Fruit fly (Drosophila melanogaster) whole organism, prepupa: ENCODE measurements around the gene CG1304.

ENCODE experiments used
- Blimp-1 ChIP-seq: fragments of 200-800 bp; sonication (Bioruptor generic); optimal IDR thresholded peaks from 3 replicates; lab custom pipeline; 2017; ENCODE audit warnings: missing biosample characterization, missing genetic modification characterization, mild to moderate bottlenecking, moderate library complexity, missing genetic modification reagents
- CG11294 ChIP-seq: fragments of 200-800 bp; sonication (Bioruptor generic); IDR thresholded peaks from 2 replicates; pipeline ENCODE4 v1.3.6; 2022; ENCODE audit warnings: missing biosample characterization, missing genetic modification characterization
- CG11762 ChIP-seq: fragments of 200-800 bp; sonication (Bioruptor generic); optimal IDR thresholded peaks from 3 replicates; lab custom pipeline; 2016; ENCODE audit warnings: missing biosample characterization, missing genetic modification characterization; ENCODE audit not compliant: insufficient read depth
- CG11902 ChIP-seq: fragments of 200-800 bp; sonication (Bioruptor generic); optimal IDR thresholded peaks from 3 replicates; lab custom pipeline; 2016; ENCODE audit warnings: missing biosample characterization, missing genetic modification characterization
- CG15336 ChIP-seq: fragments of 200-800 bp; sonication (Bioruptor generic); IDR thresholded peaks from 2 replicates; pipeline ENCODE4 v1.3.6; 2022; ENCODE audit warnings: missing biosample characterization, missing genetic modification characterization
- CG3032 ChIP-seq: fragments of 200-800 bp; optimal IDR thresholded peaks from 2 replicates; lab custom pipeline; 2019; ENCODE audit warnings: missing biosample characterization, mild to moderate bottlenecking, missing genetic modification characterization, moderate library complexity
- CG31627 ChIP-seq: fragments of 200-800 bp; sonication (Bioruptor generic); optimal IDR thresholded peaks from 3 replicates; lab custom pipeline; 2016; ENCODE audit warnings: missing biosample characterization, missing genetic modification characterization
- CG32006 ChIP-seq: fragments of 200-800 bp; sonication (Bioruptor generic); optimal IDR thresholded peaks from 3 replicates; lab custom pipeline; 2017; ENCODE audit warnings: missing biosample characterization, mild to moderate bottlenecking, missing genetic modification characterization
- CG4318 ChIP-seq: fragments of 200-800 bp; sonication (Bioruptor generic); optimal IDR thresholded peaks from 3 replicates; lab custom pipeline; 2017; ENCODE audit warnings: missing biosample characterization, mild to moderate bottlenecking, missing genetic modification characterization
- CG6163 ChIP-seq: fragments of 200-800 bp; sonication (Bioruptor generic); IDR thresholded peaks from 3 replicates; pipeline ENCODE4 v1.3.6; 2022; ENCODE audit warnings: missing biosample characterization, missing genetic modification characterization
- CG8119 ChIP-seq: fragments of 200-800 bp; sonication (Bioruptor generic); IDR thresholded peaks from 3 replicates; pipeline ENCODE4 v1.3.6; 2022; ENCODE audit warnings: missing biosample characterization, missing genetic modification characterization
- CG8319 ChIP-seq: fragments of 200-800 bp; sonication (Bioruptor generic); optimal IDR thresholded peaks from 3 replicates; lab custom pipeline; 2016; ENCODE audit warnings: missing biosample characterization, missing genetic modification characterization
- CG8632 ChIP-seq: fragments of 200-800 bp; sonication (Bioruptor generic); optimal IDR thresholded peaks from 3 replicates; lab custom pipeline; 2016; ENCODE audit warnings: missing biosample characterization, missing genetic modification characterization
- CG9139 ChIP-seq: fragments of 200-800 bp; sonication (Bioruptor generic); optimal IDR thresholded peaks from 3 replicates; lab custom pipeline; 2017; ENCODE audit warnings: missing biosample characterization, mild to moderate bottlenecking, missing genetic modification characterization
- Eip78C ChIP-seq: fragments of 200-800 bp; sonication (Bioruptor generic); peaks from one replicate; lab custom pipeline; 2016; ENCODE audit warnings: missing biosample characterization, missing genetic modification characterization
- Ets21C ChIP-seq: fragments of 200-800 bp; sonication (Bioruptor generic); optimal IDR thresholded peaks from 3 replicates; lab custom pipeline; 2016; ENCODE audit warnings: missing biosample characterization, missing genetic modification characterization
- Ets96B ChIP-seq: fragments of 200-800 bp; optimal IDR thresholded peaks from 2 replicates; lab custom pipeline; 2019; ENCODE audit warnings: missing biosample characterization, mild to moderate bottlenecking, missing genetic modification characterization, moderate library complexity
- Hr38 ChIP-seq: sonication (Bioruptor generic); optimal IDR thresholded peaks from 2 replicates; lab custom pipeline; 2016; ENCODE audit warnings: missing biosample characterization, missing genetic modification characterization
- Hr4 ChIP-seq: fragments of 200-800 bp; sonication (Bioruptor generic); optimal IDR thresholded peaks from 3 replicates; lab custom pipeline; 2016; ENCODE audit warnings: missing biosample characterization, missing genetic modification characterization
- Lpt ChIP-seq: fragments of 200-800 bp; sonication (Bioruptor generic); optimal IDR thresholded peaks from 3 replicates; lab custom pipeline; 2016; ENCODE audit warnings: missing biosample characterization, missing genetic modification characterization
- Met ChIP-seq: fragments of 200-800 bp; sonication (Bioruptor generic); optimal IDR thresholded peaks from 3 replicates; lab custom pipeline; 2016; ENCODE audit warnings: missing biosample characterization, missing genetic modification characterization
- OdsH ChIP-seq: fragments of 200-800 bp; sonication (Bioruptor generic); optimal IDR thresholded peaks from 3 replicates; lab custom pipeline; 2016; ENCODE audit warnings: missing biosample characterization, missing genetic modification characterization
- Sox102F ChIP-seq: fragments of 200-800 bp; sonication (Bioruptor generic); optimal IDR thresholded peaks from 2 replicates; lab custom pipeline; 2016; ENCODE audit warnings: missing biosample characterization, mild to moderate bottlenecking, missing genetic modification characterization
- achi ChIP-seq: fragments of 200-800 bp; sonication (Bioruptor generic); optimal IDR thresholded peaks from 3 replicates; lab custom pipeline; 2016; ENCODE audit warnings: missing biosample characterization, missing genetic modification characterization
- acj6 ChIP-seq: fragments of 200-800 bp; sonication (Bioruptor generic); optimal IDR thresholded peaks from 3 replicates; lab custom pipeline; 2016; ENCODE audit warnings: missing biosample characterization, missing genetic modification characterization
- dac ChIP-seq: fragments of 200-800 bp; sonication (Bioruptor generic); optimal IDR thresholded peaks from 2 replicates; lab custom pipeline; 2017; ENCODE audit warnings: missing biosample characterization, mild to moderate bottlenecking, missing genetic modification characterization
- dsx ChIP-seq: fragments of 200-800 bp; optimal IDR thresholded peaks from 3 replicates; lab custom pipeline; 2019; ENCODE audit warnings: missing biosample characterization, mild to moderate bottlenecking, missing genetic modification characterization, moderate library complexity; ENCODE audit not compliant: poor library complexity, severe bottlenecking
- eg ChIP-seq: fragments of 200-800 bp; sonication (Bioruptor generic); IDR thresholded peaks from 3 replicates; pipeline ENCODE4 v1.3.6; 2022; ENCODE audit warnings: missing biosample characterization, missing genetic modification characterization
- esn ChIP-seq: fragments of 200-800 bp; sonication (Bioruptor generic); optimal IDR thresholded peaks from 2 replicates; lab custom pipeline; 2016; ENCODE audit warnings: missing biosample characterization, mild to moderate bottlenecking, missing genetic modification characterization, moderate library complexity
- fd85E ChIP-seq: fragments of 200-800 bp; sonication (Bioruptor generic); optimal IDR thresholded peaks from 3 replicates; lab custom pipeline; 2016; ENCODE audit warnings: missing biosample characterization, missing genetic modification characterization
- fkh ChIP-seq: fragments of 200-800 bp; sonication (Bioruptor generic); optimal IDR thresholded peaks from 3 replicates; lab custom pipeline; 2017; ENCODE audit warnings: missing biosample characterization, mild to moderate bottlenecking, missing genetic modification characterization, moderate library complexity
- lz ChIP-seq: fragments of 200-800 bp; sonication (Bioruptor generic); optimal IDR thresholded peaks from 3 replicates; lab custom pipeline; 2016; ENCODE audit warnings: missing biosample characterization, missing genetic modification characterization
- net ChIP-seq: fragments of 200-800 bp; sonication (Bioruptor generic); optimal IDR thresholded peaks from 3 replicates; lab custom pipeline; 2016; ENCODE audit warnings: missing biosample characterization, missing genetic modification characterization
- salr ChIP-seq, 2 experiments: fragments of 200-800 bp; sonication (Bioruptor generic); optimal IDR thresholded peaks; 3 replicates each; lab custom pipeline; 2016 to 2018; ENCODE audit warnings: missing biosample characterization in 2 of 2, missing genetic modification characterization in 2 of 2, mild to moderate bottlenecking in 1 of 2
- svp ChIP-seq: fragments of 200-800 bp; sonication (Bioruptor generic); peaks from one replicate; lab custom pipeline; 2016; ENCODE audit warnings: missing biosample characterization, missing genetic modification characterization
- topi ChIP-seq: fragments of 200-800 bp; sonication (Bioruptor generic); optimal IDR thresholded peaks from 3 replicates; lab custom pipeline; 2016; ENCODE audit warnings: missing biosample characterization, missing genetic modification characterization
- vri ChIP-seq: fragments of 200-800 bp; sonication (Bioruptor generic); optimal IDR thresholded peaks from 3 replicates; lab custom pipeline; 2016; ENCODE audit warnings: missing biosample characterization, mild to moderate bottlenecking, missing genetic modification characterization

The CG1304 gene

DNA sequence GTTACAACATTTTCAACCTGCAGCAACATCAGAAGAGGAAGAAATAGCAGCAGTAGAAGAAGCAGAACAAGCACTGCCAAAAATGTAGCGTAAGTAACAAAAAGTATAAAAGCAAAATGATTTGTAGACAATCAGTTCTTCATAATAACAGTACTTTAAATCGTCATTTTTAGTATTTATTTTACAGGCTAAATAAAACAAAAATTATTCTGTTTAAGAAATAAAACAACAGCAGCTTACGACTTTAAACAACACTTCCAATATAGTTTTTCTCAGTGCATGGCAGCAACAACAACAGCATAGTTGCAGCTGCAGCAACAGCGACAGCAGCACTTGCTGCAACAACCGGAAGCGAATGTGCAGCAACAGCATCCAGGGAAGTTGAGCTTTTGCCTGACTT is 45.3 kb upstream of the CG1304 start (continued):
- TF ChIP-seq lz (GFP tag; lab: Kevin White, UChicago) (no peak), Ets96B (tag; lab: Kevin White, UChicago) (peak; percentile 30), eg (GFP tag; lab: Robert Waterston, UW) (no peak), CG32006 (GFP tag; lab: Kevin White, UChicago) (peak; percentile 57), esn (GFP tag; lab: Kevin White, UChicago) (no peak), net (GFP tag; lab: Kevin White, UChicago) (no peak), dsx (no peak), Hr38 (no peak), CG8319 (GFP tag; lab: Kevin White, UChicago) (no peak), acj6 (peak; percentile 9), Ets21C (GFP tag; lab: Kevin White, UChicago) (no peak), CG8119 (peak; percentile 38; the same call in 1 of the 3 replicates), CG6163 (GFP tag; lab: Robert Waterston, UW) (0 out of 3 replicates have a peak, but pooled peaks have one; percentile 27)

- TF ChIP-seq esn (GFP tag; lab: Kevin White, UChicago) = no peak
- TF ChIP-seq dac (GFP tag; lab: Kevin White, UChicago) = no peak
- no peak for TF ChIP-seq acj6
- no peak for TF ChIP-seq CG11762 (GFP tag; lab: Kevin White, UChicago)
- TF ChIP-seq fd85E (GFP tag; lab: Kevin White, UChicago) = no peak
- TF ChIP-seq Sox102F (GFP tag; lab: Kevin White, UChicago) = no peak
- TF ChIP-seq CG11294 (GFP tag; lab: Robert Waterston, UW) = no peak
- no peak for TF ChIP-seq CG11902 (GFP tag; lab: Kevin White, UChicago)
- no peak for TF ChIP-seq fkh (GFP tag; lab: Kevin White, UChicago)
- TF ChIP-seq vri (GFP tag; lab: Kevin White, UChicago) = no peak
- no peak for TF ChIP-seq Blimp-1
- TF ChIP-seq Met (GFP tag; lab: Kevin White, UChicago) = no peak
- no peak for TF ChIP-seq topi (GFP tag; lab: Kevin White, UChicago)
- TF ChIP-seq CG4318 (GFP tag; lab: Kevin White, UChicago) = no peak
- no peak for TF ChIP-seq CG8632 (GFP tag; lab: Kevin White, UChicago)
- TF ChIP-seq CG8119 = no peak
- no peak for TF ChIP-seq Eip78C (GFP tag; lab: Kevin White, UChicago)
- TF ChIP-seq, all 60 proteins: peak for 0
Measured at dm6 chrX:20984386-20984785, 19.2 kb upstream of the CG1304 start, which contains the start of gene CG11666. CG11666 (plus strand) TSS chrX:20984686.

DNA sequence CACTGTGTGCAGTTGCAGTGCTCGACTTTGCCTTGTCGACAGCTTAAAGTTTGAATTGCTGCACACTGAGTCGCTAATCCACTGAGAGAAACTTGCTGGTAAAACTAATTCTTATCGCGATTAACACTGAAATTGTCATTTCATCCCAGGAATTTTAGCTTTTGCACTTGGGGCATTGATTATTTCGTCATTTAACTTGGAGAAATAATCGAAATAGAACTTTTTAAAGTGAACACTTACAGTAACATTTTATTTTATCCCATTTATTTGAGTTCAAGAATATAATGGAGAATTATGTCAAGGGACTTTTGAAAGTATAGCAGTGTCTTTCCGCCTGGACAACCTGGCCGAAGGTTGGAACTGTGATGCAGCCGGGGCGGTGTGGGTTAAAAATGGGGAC is 12.8 kb upstream of the CG1304 start, which contains the start of gene CG44426:
Gene CG44426 (plus strand): TSS at position 301 of the 400 bp plus-strand sequence.
- TF ChIP-seq svp (GFP tag; lab: Kevin White, UChicago) = peak; percentile 39
- no peak for TF ChIP-seq CG31627 (GFP tag; lab: Kevin White, UChicago)
- no peak for TF ChIP-seq CG11762 (GFP tag; lab: Kevin White, UChicago)
- TF ChIP-seq Lpt = no peak
- no peak for TF ChIP-seq Sox102F (GFP tag; lab: Kevin White, UChicago)

DNA sequence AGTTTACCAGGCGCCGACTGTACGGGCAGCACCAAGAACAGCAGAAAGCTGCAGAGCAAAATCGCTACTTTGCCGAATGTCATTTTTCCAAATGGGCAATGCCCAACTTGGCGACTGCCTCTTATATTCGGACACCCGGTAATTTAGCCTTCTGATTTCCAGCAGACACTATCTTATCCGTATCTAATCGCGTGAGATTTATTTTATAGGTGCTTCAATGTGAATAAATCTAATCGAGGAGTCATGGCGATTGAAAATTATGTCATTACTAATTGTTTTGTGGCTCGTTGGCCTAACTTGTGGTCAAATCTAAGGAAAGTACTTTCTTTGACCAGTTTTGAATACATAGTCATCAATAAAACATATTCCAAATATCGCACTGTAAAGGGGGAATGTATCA is 1.8 kb downstream of the CG1304 start, which contains the start of gene Ser6:
Gene Ser6 (minus strand): TSS at position 101 of the 400 bp plus-strand sequence.
- no peak for TF ChIP-seq CG11902 (GFP tag; lab: Kevin White, UChicago)
- no peak for TF ChIP-seq Blimp-1
- no peak for TF ChIP-seq CG3032 (tag; lab: Kevin White, UChicago)
- no peak for TF ChIP-seq Hr4
- TF ChIP-seq CG4318 (GFP tag; lab: Kevin White, UChicago) = no peak
- TF ChIP-seq achi (GFP tag; lab: Kevin White, UChicago) = no peak
- no peak for TF ChIP-seq CG15336
- TF ChIP-seq CG9139 (GFP tag; lab: Kevin White, UChicago) = no peak
- TF ChIP-seq lz (GFP tag; lab: Kevin White, UChicago) = no peak
- TF ChIP-seq Sox102F (GFP tag; lab: Kevin White, UChicago) = no peak
- no peak for TF ChIP-seq Lpt
- no peak for TF ChIP-seq salr (GFP tag; optimal IDR thresholded peaks at IDR 0.05; lab: Kevin White, UChicago)
- TF ChIP-seq net (GFP tag; lab: Kevin White, UChicago) = no peak
- no peak for TF ChIP-seq OdsH (GFP tag; lab: Kevin White, UChicago)
- no peak for TF ChIP-seq svp (GFP tag; lab: Kevin White, UChicago)
- TF ChIP-seq, all 60 proteins: peak for 0
